Fruit fly (Drosophila melanogaster) whole organism, embryonic: ENCODE results near the gene tup.

Source experiments
- CG11504 ChIP-seq: fragments of 200-800 bp; sonication (Bioruptor generic); optimal IDR thresholded peaks from 3 replicates; lab custom pipeline; 2019; ENCODE audit warnings: missing biosample characterization, mild to moderate bottlenecking, missing genetic modification characterization, moderate library complexity
- CG12391 ChIP-seq: fragments of 200-800 bp; sonication (Bioruptor generic); optimal IDR thresholded peaks from 3 replicates; lab custom pipeline; 2018; ENCODE audit warnings: missing biosample characterization, mild to moderate bottlenecking, missing genetic modification characterization, moderate library complexity
- CG13775 ChIP-seq: fragments of 200-800 bp; sonication (Bioruptor generic); optimal IDR thresholded peaks from 3 replicates; lab custom pipeline; 2017; ENCODE audit warnings: missing biosample characterization, mild to moderate bottlenecking, missing genetic modification characterization
- CG13894 ChIP-seq: fragments of 200-800 bp; sonication (Bioruptor generic); optimal IDR thresholded peaks from 3 replicates; lab custom pipeline; 2018; ENCODE audit warnings: missing biosample characterization, mild to moderate bottlenecking, missing genetic modification characterization, moderate library complexity
- CG14014 ChIP-seq: fragments of 200-800 bp; sonication (Bioruptor generic); IDR thresholded peaks from 2 replicates; pipeline ENCODE4 v1.3.6; 2022; ENCODE audit warnings: missing biosample characterization, missing genetic modification characterization
- CG15011 ChIP-seq: fragments of 200-800 bp; sonication (Bioruptor generic); optimal IDR thresholded peaks from 3 replicates; lab custom pipeline; 2018; ENCODE audit warnings: missing biosample characterization, mild to moderate bottlenecking, missing genetic modification characterization
- CG15696 ChIP-seq: fragments of 200-800 bp; sonication (Bioruptor generic); optimal IDR thresholded peaks from 2 replicates; lab custom pipeline; 2019; ENCODE audit warnings: missing biosample characterization, mild to moderate bottlenecking, missing genetic modification characterization, moderate library complexity
- CG17359 ChIP-seq: fragments of 200-800 bp; sonication (Bioruptor generic); optimal IDR thresholded peaks from 3 replicates; lab custom pipeline; 2018; ENCODE audit warnings: missing biosample characterization, mild to moderate bottlenecking, missing genetic modification characterization, moderate library complexity
- CG17802 ChIP-seq: fragments of 200-800 bp; sonication (Bioruptor generic); optimal IDR thresholded peaks from 2 replicates; lab custom pipeline; 2018; ENCODE audit warnings: missing biosample characterization, mild to moderate bottlenecking, missing genetic modification characterization, moderate library complexity
- CG17829 ChIP-seq: fragments of 200-800 bp; optimal IDR thresholded peaks from 2 replicates; lab custom pipeline; 2019; ENCODE audit warnings: missing biosample characterization, mild to moderate bottlenecking, missing genetic modification characterization, moderate library complexity
- CG18262 ChIP-seq: fragments of 200-800 bp; optimal IDR thresholded peaks from 3 replicates; lab custom pipeline; 2019; ENCODE audit warnings: missing biosample characterization, mild to moderate bottlenecking, missing genetic modification characterization, moderate library complexity
- CG18599 ChIP-seq: fragments of 200-800 bp; sonication (Bioruptor generic); optimal IDR thresholded peaks from 3 replicates; lab custom pipeline; 2017; ENCODE audit warnings: missing biosample characterization, missing genetic modification characterization, mild to moderate bottlenecking, moderate library complexity, missing genetic modification reagents
- CG2202 ChIP-seq: fragments of 200-800 bp; sonication (Bioruptor generic); optimal IDR thresholded peaks from 2 replicates; lab custom pipeline; 2018; ENCODE audit warnings: missing biosample characterization, mild to moderate bottlenecking, missing genetic modification characterization
- CG2712 ChIP-seq: fragments of 200-800 bp; optimal IDR thresholded peaks from 3 replicates; lab custom pipeline; 2019; ENCODE audit warnings: missing biosample characterization, mild to moderate bottlenecking, missing genetic modification characterization, moderate library complexity
- CG30403 ChIP-seq: fragments of 200-800 bp; sonication (Bioruptor generic); optimal IDR thresholded peaks from 3 replicates; lab custom pipeline; 2016; ENCODE audit warnings: missing biosample characterization, missing genetic modification characterization
- CG31388 ChIP-seq: fragments of 200-800 bp; sonication (Bioruptor generic); optimal IDR thresholded peaks from 2 replicates; lab custom pipeline; 2016; ENCODE audit warnings: missing biosample characterization, missing genetic modification characterization
- CG31441 ChIP-seq: fragments of 200-800 bp; sonication (Bioruptor generic); IDR thresholded peaks from 2 replicates; pipeline ENCODE4 v1.3.6; 2022; ENCODE audit warnings: missing biosample characterization, missing genetic modification characterization
- CG4282 ChIP-seq: fragments of 200-800 bp; sonication (Bioruptor generic); optimal IDR thresholded peaks from 2 replicates; lab custom pipeline; 2016; ENCODE audit warnings: missing biosample characterization, missing genetic modification characterization
- CG6254 ChIP-seq: fragments of 200-800 bp; sonication (Bioruptor generic); optimal IDR thresholded peaks from 3 replicates; lab custom pipeline; 2017; ENCODE audit warnings: mild to moderate bottlenecking, missing biosample characterization, missing genetic modification reagents, missing genetic modification characterization
- CG8089 ChIP-seq: fragments of 200-800 bp; sonication (Bioruptor generic); optimal IDR thresholded peaks from 3 replicates; lab custom pipeline; 2016; ENCODE audit warnings: missing biosample characterization, missing genetic modification characterization
- CG9797 ChIP-seq: fragments of 200-800 bp; sonication (Bioruptor generic); optimal IDR thresholded peaks from 3 replicates; lab custom pipeline; 2018; ENCODE audit warnings: missing biosample characterization, mild to moderate bottlenecking, missing genetic modification characterization
- D ChIP-seq, 2 experiments: fragments of 200-800 bp in 1 of 2; fragments of >200 bp in 1 of 2; sonication (Bioruptor generic) in 1 of 2; optimal IDR thresholded peaks; 2 replicates in 1 of 2; 3 replicates in 1 of 2; lab custom pipeline; 2017; ENCODE audit warnings: mild to moderate bottlenecking in 1 of 2, missing biosample characterization in 1 of 2, missing genetic modification characterization in 1 of 2, missing genetic modification reagents in 1 of 2
- Gsc ChIP-seq: fragments of 200-800 bp; sonication (Bioruptor generic); IDR thresholded peaks from 2 replicates; pipeline ENCODE4 v1.3.6; 2022; ENCODE audit warnings: missing biosample characterization, missing genetic modification characterization
- Kr ChIP-seq: fragments of 200-800 bp; sonication (Bioruptor generic); optimal IDR thresholded peaks from 2 replicates; lab custom pipeline; 2017; ENCODE audit warnings: missing biosample characterization, mild to moderate bottlenecking, missing genetic modification characterization
- MTF-1 ChIP-seq: fragments of 200-800 bp; sonication (Bioruptor generic); optimal IDR thresholded peaks from 2 replicates; lab custom pipeline; 2018; ENCODE audit warnings: missing biosample characterization, mild to moderate bottlenecking, missing genetic modification characterization, borderline replicate concordance
- Med ChIP-seq: fragments of 200-800 bp; sonication (Bioruptor generic); peaks from one replicate; lab custom pipeline; 2016; ENCODE audit warnings: missing biosample characterization, missing genetic modification characterization, mild to moderate bottlenecking, inconsistent platforms, moderate library complexity
- PHDP ChIP-seq: fragments of 200-800 bp; sonication (Bioruptor generic); optimal IDR thresholded peaks from 3 replicates; lab custom pipeline; 2018; ENCODE audit warnings: missing biosample characterization, mild to moderate bottlenecking, missing genetic modification characterization, moderate library complexity
- Pdp1 ChIP-seq, 2 experiments: fragments of 200-800 bp; sonication (Bioruptor generic); optimal IDR thresholded peaks; 3 replicates each; lab custom pipeline; 2016; ENCODE audit warnings: missing biosample characterization in 2 of 2, missing genetic modification characterization in 2 of 2, mild to moderate bottlenecking in 1 of 2, moderate library complexity in 1 of 2
- Rx ChIP-seq: fragments of 200-800 bp; sonication (Bioruptor generic); IDR thresholded peaks from 2 replicates; pipeline ENCODE4 v1.3.6; 2022; ENCODE audit warnings: missing biosample characterization, missing genetic modification characterization
- Xrp1 ChIP-seq: fragments of 200-800 bp; sonication (Bioruptor generic); IDR thresholded peaks from 2 replicates; pipeline ENCODE4 v1.3.6; 2022; ENCODE audit warnings: missing biosample characterization, missing genetic modification characterization
- bsh ChIP-seq, 2 experiments: fragments of 200-800 bp; sonication (Bioruptor generic); optimal IDR thresholded peaks; 2 replicates each; lab custom pipeline; 2017 to 2018; ENCODE audit warnings: mild to moderate bottlenecking in 2 of 2, missing biosample characterization in 2 of 2, missing genetic modification characterization in 2 of 2, moderate library complexity in 1 of 2
- chif ChIP-seq, 2 experiments: fragments of 200-800 bp; sonication (Bioruptor generic); optimal IDR thresholded peaks; 3 replicates each; lab custom pipeline; 2016; ENCODE audit warnings: missing biosample characterization in 2 of 2, missing genetic modification characterization in 2 of 2
- dmrt99B ChIP-seq: fragments of 200-800 bp; sonication (Bioruptor generic); optimal IDR thresholded peaks from 2 replicates; lab custom pipeline; 2018; ENCODE audit warnings: missing biosample characterization, mild to moderate bottlenecking, missing genetic modification characterization, moderate library complexity
- gem ChIP-seq: fragments of 200-800 bp; sonication (Bioruptor generic); optimal IDR thresholded peaks from 2 replicates; lab custom pipeline; 2019; ENCODE audit warnings: missing biosample characterization, mild to moderate bottlenecking, missing genetic modification characterization, moderate library complexity
- gfzf ChIP-seq: fragments of 200-800 bp; sonication (Bioruptor generic); optimal IDR thresholded peaks from 2 replicates; lab custom pipeline; 2016; ENCODE audit warnings: missing biosample characterization, mild to moderate bottlenecking, missing genetic modification characterization, moderate library complexity
- jigr1 ChIP-seq: fragments of 200-800 bp; sonication (Bioruptor generic); IDR thresholded peaks from 3 replicates; pipeline ENCODE4 v1.3.6; 2022; ENCODE audit warnings: missing biosample characterization, missing genetic modification characterization
- klu ChIP-seq: fragments of 200-800 bp; sonication (Bioruptor generic); IDR thresholded peaks from 2 replicates; pipeline ENCODE4 v1.3.6; 2022; ENCODE audit warnings: missing biosample characterization, missing genetic modification characterization
- kni ChIP-seq: fragments of 200-800 bp; sonication (Bioruptor generic); optimal IDR thresholded peaks from 3 replicates; lab custom pipeline; 2017; ENCODE audit warnings: mild to moderate bottlenecking, missing biosample characterization, missing genetic modification reagents, missing genetic modification characterization
- knrl ChIP-seq: fragments of 200-800 bp; sonication (Bioruptor generic); IDR thresholded peaks from 3 replicates; pipeline ENCODE4 v1.3.6; 2022; ENCODE audit warnings: missing biosample characterization, missing genetic modification characterization; ENCODE audit not compliant: partially characterized antibody
- lola ChIP-seq, 3 experiments: fragments of >200 bp in 2 of 3; fragments of 200-800 bp in 1 of 3; sonication (Bioruptor generic) in 1 of 3; optimal IDR thresholded peaks; 2 replicates each; lab custom pipeline; 2017 to 2019; ENCODE audit warnings: missing biosample characterization in 3 of 3, missing genetic modification characterization in 3 of 3, mild to moderate bottlenecking in 1 of 3, moderate library complexity in 1 of 3
- nmo ChIP-seq: fragments of 200-800 bp; sonication (Bioruptor generic); optimal IDR thresholded peaks from 2 replicates; lab custom pipeline; 2018; ENCODE audit warnings: missing biosample characterization, mild to moderate bottlenecking, missing genetic modification characterization, moderate library complexity
- pfk ChIP-seq: fragments of 200-800 bp; sonication (Bioruptor generic); optimal IDR thresholded peaks from 2 replicates; lab custom pipeline; 2018; ENCODE audit warnings: missing biosample characterization, mild to moderate bottlenecking, missing genetic modification characterization, moderate library complexity
- pnt ChIP-seq: fragments of 200-800 bp; sonication (Bioruptor generic); optimal IDR thresholded peaks from 3 replicates; lab custom pipeline; 2016; ENCODE audit warnings: missing biosample characterization, missing genetic modification characterization
- sima ChIP-seq: fragments of 200-800 bp; sonication (Bioruptor generic); optimal IDR thresholded peaks from 2 replicates; lab custom pipeline; 2016; ENCODE audit warnings: missing biosample characterization, missing genetic modification characterization
- sob ChIP-seq: fragments of 200-800 bp; sonication (Bioruptor generic); IDR thresholded peaks from 2 replicates; pipeline ENCODE4 v1.3.6; 2022; ENCODE audit warnings: missing biosample characterization, missing genetic modification characterization
- twi ChIP-seq: fragments of 200-800 bp; optimal IDR thresholded peaks from 2 replicates; lab custom pipeline; 2019; ENCODE audit warnings: missing biosample characterization, mild to moderate bottlenecking, missing genetic modification characterization, moderate library complexity
- wor ChIP-seq: fragments of 200-800 bp; sonication (Bioruptor generic); IDR thresholded peaks from 2 replicates; pipeline ENCODE4 v1.3.6; 2022; ENCODE audit warnings: missing biosample characterization, missing genetic modification characterization

The tup gene

dm6 chr2L:18930352-18931122, 49.5 kb upstream of the tup start (continued):
- TF ChIP-seq CG15696 (tag; lab: Kevin White, UChicago): peak; percentile 57
- TF ChIP-seq CG31441 (GFP tag; lab: Robert Waterston, UW): peak; percentile 47; the same call in 1 of the 2 replicates
- no peak for TF ChIP-seq PHDP (tag; lab: Kevin White, UChicago)
- TF ChIP-seq Pdp1 (GFP tag; optimal IDR thresholded peaks at IDR 0.05; lab: Kevin White, UChicago): peak in 1 of 2 experiments; percentile 2
- TF ChIP-seq gem (tag; lab: Kevin White, UChicago): peak; percentile 70
- TF ChIP-seq CG13775 (GFP tag; lab: Kevin White, UChicago): no peak
- TF ChIP-seq CG18262: peak; percentile 67
- TF ChIP-seq Gsc (GFP tag; lab: Robert Waterston, UW): no peak
- no peak for TF ChIP-seq klu (GFP tag; lab: Robert Waterston, UW)
- TF ChIP-seq kni (GFP tag; lab: Kevin White, UChicago): peak; percentile 63
- no peak for TF ChIP-seq MTF-1 (GFP tag; lab: Kevin White, UChicago)
- peak; percentile 26 for TF ChIP-seq nmo (GFP tag; lab: Kevin White, UChicago)
- TF ChIP-seq chif (GFP tag; optimal IDR thresholded peaks at IDR 0.05; lab: Kevin White, UChicago): peak in 1 of 2 experiments; percentile 58
- no peak for TF ChIP-seq CG9797 (GFP tag; lab: Kevin White, UChicago)
- no peak for TF ChIP-seq gfzf (GFP tag; lab: Kevin White, UChicago)
- peak in 1 of 2 experiments; percentile 70 for TF ChIP-seq bsh (GFP tag; optimal IDR thresholded peaks at IDR 0.05; lab: Kevin White, UChicago)
- no peak for TF ChIP-seq pfk (GFP tag; lab: Kevin White, UChicago)
- TF ChIP-seq CG18599: peak; percentile 6
- peak; percentile 15 for TF ChIP-seq CG17359 (tag; lab: Kevin White, UChicago)
- TF ChIP-seq knrl: no peak
- TF ChIP-seq lola (GFP tag; optimal IDR thresholded peaks at IDR 0.05; lab: Kevin White, UChicago): peak in 1 of 3 experiments; percentile 77
- no peak for TF ChIP-seq CG6254 (GFP tag; lab: Kevin White, UChicago)
- peak; percentile 49 for TF ChIP-seq twi
- peak; percentile 20 for TF ChIP-seq CG17802
- TF ChIP-seq CG2712 (tag; lab: Kevin White, UChicago): peak; percentile 68
- TF ChIP-seq dmrt99B: peak; percentile 49
- TF ChIP-seq CG12391 (tag; lab: Kevin White, UChicago): peak; percentile 61
- TF ChIP-seq CG13894: no peak
- no peak for TF ChIP-seq CG15011 (GFP tag; lab: Kevin White, UChicago)
- TF ChIP-seq Rx (GFP tag; lab: Robert Waterston, UW): no peak
- peak; percentile 14 for TF ChIP-seq CG30403 (GFP tag; lab: Kevin White, UChicago)
- peak; percentile 18 for TF ChIP-seq CG8089
- TF ChIP-seq sob (GFP tag; lab: Robert Waterston, UW): no peak
- TF ChIP-seq sima: no peak
- TF ChIP-seq CG4282 (GFP tag; lab: Kevin White, UChicago): no peak
- TF ChIP-seq Kr: peak; percentile 38
- peak; percentile 38 for TF ChIP-seq CG11504 (tag; lab: Kevin White, UChicago)
- TF ChIP-seq CG31388 (GFP tag; lab: Kevin White, UChicago): no peak
- TF ChIP-seq CG14014 (GFP tag; lab: Robert Waterston, UW): no peak
- no peak for TF ChIP-seq D (optimal IDR thresholded peaks at IDR 0.05; lab: Kevin White, UChicago)
- peak; percentile 29 for TF ChIP-seq D (GFP tag; optimal IDR thresholded peaks at IDR 0.05; lab: Kevin White, UChicago)
- TF ChIP-seq wor: no peak
- TF ChIP-seq jigr1 (GFP tag; lab: Robert Waterston, UW): no peak
- peak; percentile 43 for TF ChIP-seq CG2202 (tag; lab: Kevin White, UChicago)
- no peak for TF ChIP-seq pnt (GFP tag; lab: Kevin White, UChicago)
- peak; percentile 73 for TF ChIP-seq Med (GFP tag; lab: Kevin White, UChicago)
- peak; percentile 48 for TF ChIP-seq CG17829 (tag; lab: Kevin White, UChicago)
- TF ChIP-seq Xrp1: peak; percentile 62; the same call in 1 of the 2 replicates
